Worm (Caenorhabditis elegans) whole organism, L4 larva: ENCODE measurements around the gene Y54G2A.44.
A peak's percentile ranks its signal among the peaks of the same experiment; 100 is the strongest.

Experiments used
- F44E2.7 ChIP-seq: fragments of 200-800 bp; sonication (Bioruptor generic); IDR thresholded peaks from 2 replicates; pipeline ENCODE4 v2.1.2; 2022; ENCODE audit warnings: missing genetic modification characterization, missing compliant biosample characterization
- ZK546.5 ChIP-seq, 2 experiments: sonication (generic microtip); optimal IDR thresholded peaks; 2 replicates each; lab custom pipeline; 2017; ENCODE audit warnings: missing biosample characterization in 2 of 2, missing genetic modification characterization in 2 of 2
- aha-1 ChIP-seq: fragments of 150-350 bp; peaks from one replicate; lab custom pipeline; 2014; ENCODE audit warnings: missing biosample characterization, missing genetic modification characterization
- dve-1 ChIP-seq: sonication (generic microtip); optimal IDR thresholded peaks from 2 replicates; lab custom pipeline; 2017; ENCODE audit warnings: antibody characterized with exemption, mild to moderate bottlenecking, missing genetic modification characterization, missing compliant biosample characterization; ENCODE audit not compliant: insufficient read depth
- nhr-77 ChIP-seq: fragments of 150-350 bp; optimal IDR thresholded peaks from 2 replicates; lab custom pipeline; 2014; ENCODE audit warnings: missing biosample characterization, missing genetic modification characterization

Y54G2A.44 gene

ce11 chrIV:2851625-2852024, 50.0 kb downstream of the Y54G2A.44 start:
- TF ChIP-seq ZK546.5 (tag; optimal IDR thresholded peaks at IDR 0.05; lab: Kevin White, UChicago) (no peak), nhr-77 (no peak), dve-1 (tag; lab: Kevin White, UChicago) (no peak), F44E2.7 (no peak), aha-1 (peak; percentile 91)
